Fruit fly (Drosophila melanogaster) whole organism, embryonic: ENCODE results near the gene CG6254.

ENCODE experiments used
- ATbp ChIP-seq: fragments of 200-800 bp; sonication (Bioruptor generic); optimal IDR thresholded peaks from 2 replicates; lab custom pipeline; 2017; ENCODE audit warnings: missing biosample characterization, mild to moderate bottlenecking, missing genetic modification characterization, missing genetic modification reagents
- CG13624 ChIP-seq: fragments of 200-800 bp; sonication (Bioruptor generic); optimal IDR thresholded peaks from 2 replicates; lab custom pipeline; 2016; ENCODE audit warnings: missing biosample characterization, missing genetic modification characterization
- CG17328 ChIP-seq: fragments of 200-800 bp; sonication (Bioruptor generic); IDR thresholded peaks from 2 replicates; pipeline ENCODE4 v1.3.6; 2022; ENCODE audit warnings: missing biosample characterization, missing genetic modification characterization
- CG17359 ChIP-seq: fragments of 200-800 bp; sonication (Bioruptor generic); optimal IDR thresholded peaks from 3 replicates; lab custom pipeline; 2018; ENCODE audit warnings: missing biosample characterization, mild to moderate bottlenecking, missing genetic modification characterization, moderate library complexity
- CG18476 ChIP-seq: fragments of 200-800 bp; sonication (Bioruptor generic); optimal IDR thresholded peaks from 2 replicates; lab custom pipeline; 2016; ENCODE audit warnings: missing biosample characterization, mild to moderate bottlenecking, missing genetic modification characterization
- CG31224 ChIP-seq: fragments of 200-800 bp; sonication (Bioruptor generic); IDR thresholded peaks from 2 replicates; pipeline ENCODE4 v1.3.6; 2022; ENCODE audit warnings: missing biosample characterization, missing genetic modification characterization
- CG3163 ChIP-seq: fragments of 200-800 bp; sonication (Bioruptor generic); optimal IDR thresholded peaks from 3 replicates; lab custom pipeline; 2016; ENCODE audit warnings: missing biosample characterization, missing genetic modification characterization
- CG5180 ChIP-seq: fragments of 200-800 bp; sonication (Bioruptor generic); optimal IDR thresholded peaks from 3 replicates; lab custom pipeline; 2017; ENCODE audit warnings: missing biosample characterization, missing genetic modification characterization, mild to moderate bottlenecking, moderate library complexity, missing genetic modification reagents
- CG6654 ChIP-seq: fragments of 200-800 bp; sonication (Bioruptor generic); optimal IDR thresholded peaks from 2 replicates; lab custom pipeline; 2017; ENCODE audit warnings: missing biosample characterization, mild to moderate bottlenecking, missing genetic modification characterization
- CG6765 ChIP-seq: fragments of 200-800 bp; sonication (Bioruptor generic); optimal IDR thresholded peaks from 3 replicates; lab custom pipeline; 2017; ENCODE audit warnings: missing biosample characterization, mild to moderate bottlenecking, missing genetic modification characterization
- CG7372 ChIP-seq: fragments of 200-800 bp; sonication (Bioruptor generic); IDR thresholded peaks from 2 replicates; pipeline ENCODE4 v1.3.6; 2022; ENCODE audit warnings: missing biosample characterization, missing genetic modification characterization
- CG7745 ChIP-seq: fragments of 200-800 bp; sonication (Bioruptor generic); optimal IDR thresholded peaks from 2 replicates; lab custom pipeline; 2018; ENCODE audit warnings: missing biosample characterization, mild to moderate bottlenecking, missing genetic modification characterization, moderate library complexity
- CG7786 ChIP-seq: fragments of 200-800 bp; sonication (Bioruptor generic); optimal IDR thresholded peaks from 2 replicates; lab custom pipeline; 2016; ENCODE audit warnings: missing biosample characterization, missing genetic modification characterization
- CG7963 ChIP-seq: fragments of 200-800 bp; sonication (Bioruptor generic); IDR thresholded peaks from 3 replicates; pipeline ENCODE4 v1.3.6; 2022; ENCODE audit warnings: missing biosample characterization, missing genetic modification characterization; ENCODE audit not compliant: partially characterized antibody
- CG9727 ChIP-seq: fragments of 200-800 bp; sonication (Bioruptor generic); optimal IDR thresholded peaks from 3 replicates; lab custom pipeline; 2017; ENCODE audit warnings: missing biosample characterization, mild to moderate bottlenecking, missing genetic modification characterization
- CTCF ChIP-seq: fragments of 200-800 bp; sonication (Bioruptor generic); optimal IDR thresholded peaks from 2 replicates; lab custom pipeline; 2017; ENCODE audit warnings: missing biosample characterization, mild to moderate bottlenecking, missing genetic modification characterization, moderate library complexity
- Dp ChIP-seq: fragments of 200-800 bp; sonication (Bioruptor generic); optimal IDR thresholded peaks from 2 replicates; lab custom pipeline; 2018; ENCODE audit warnings: missing biosample characterization, mild to moderate bottlenecking, missing genetic modification characterization, moderate library complexity
- Elba2 ChIP-seq: fragments of 200-800 bp; sonication (Bioruptor generic); optimal IDR thresholded peaks from 3 replicates; lab custom pipeline; 2016; ENCODE audit warnings: missing biosample characterization, missing genetic modification characterization
- Hand ChIP-seq: fragments of 200-800 bp; sonication (Bioruptor generic); optimal IDR thresholded peaks from 2 replicates; lab custom pipeline; 2017; ENCODE audit warnings: mild to moderate bottlenecking, missing biosample characterization, missing genetic modification reagents, missing genetic modification characterization
- Mes4 ChIP-seq: fragments of 200-800 bp; sonication (Bioruptor generic); optimal IDR thresholded peaks from 2 replicates; lab custom pipeline; 2016; ENCODE audit warnings: missing biosample characterization, missing genetic modification characterization
- Pdp1 ChIP-seq, 2 experiments: fragments of 200-800 bp; sonication (Bioruptor generic); optimal IDR thresholded peaks; 3 replicates each; lab custom pipeline; 2016; ENCODE audit warnings: missing biosample characterization in 2 of 2, missing genetic modification characterization in 2 of 2, mild to moderate bottlenecking in 1 of 2, moderate library complexity in 1 of 2
- Six4 ChIP-seq: fragments of 200-800 bp; sonication (Bioruptor generic); optimal IDR thresholded peaks from 2 replicates; lab custom pipeline; 2016; ENCODE audit warnings: missing biosample characterization, missing genetic modification characterization
- bcd ChIP-seq: fragments of 200-800 bp; sonication (Bioruptor generic); optimal IDR thresholded peaks from 2 replicates; lab custom pipeline; 2017; ENCODE audit warnings: missing biosample characterization, mild to moderate bottlenecking, missing genetic modification characterization
- caup ChIP-seq: fragments of 200-800 bp; sonication (Bioruptor generic); optimal IDR thresholded peaks from 3 replicates; lab custom pipeline; 2017; ENCODE audit warnings: missing biosample characterization, mild to moderate bottlenecking, missing genetic modification characterization, moderate library complexity; ENCODE audit not compliant: severe bottlenecking
- corto ChIP-seq: fragments of 200-800 bp; sonication (Bioruptor generic); optimal IDR thresholded peaks from 2 replicates; lab custom pipeline; 2016; ENCODE audit warnings: missing biosample characterization, mild to moderate bottlenecking, missing genetic modification characterization, moderate library complexity
- disco-r ChIP-seq: fragments of 200-800 bp; sonication (Bioruptor generic); optimal IDR thresholded peaks from 2 replicates; lab custom pipeline; 2016; ENCODE audit warnings: missing biosample characterization, missing genetic modification characterization
- dmrt99B ChIP-seq: fragments of 200-800 bp; sonication (Bioruptor generic); optimal IDR thresholded peaks from 2 replicates; lab custom pipeline; 2018; ENCODE audit warnings: missing biosample characterization, mild to moderate bottlenecking, missing genetic modification characterization, moderate library complexity
- eve ChIP-seq, 2 experiments: fragments of >200 bp; optimal IDR thresholded peaks; 2 replicates each; lab custom pipeline; 2017; ENCODE audit warnings: missing biosample characterization in 2 of 2, missing genetic modification characterization in 2 of 2
- fd3F ChIP-seq: fragments of 200-800 bp; sonication (Bioruptor generic); optimal IDR thresholded peaks from 2 replicates; lab custom pipeline; 2018; ENCODE audit warnings: missing biosample characterization, mild to moderate bottlenecking, missing genetic modification characterization, moderate library complexity
- ftz-f1 ChIP-seq: fragments of 200-800 bp; sonication (Bioruptor generic); optimal IDR thresholded peaks from 2 replicates; lab custom pipeline; 2016; ENCODE audit warnings: missing biosample characterization, missing genetic modification characterization
- gt ChIP-seq: fragments of 200-800 bp; sonication (Bioruptor generic); IDR thresholded peaks from 2 replicates; pipeline ENCODE4 v1.3.6; 2022; ENCODE audit warnings: missing biosample characterization, missing genetic modification characterization
- lmd ChIP-seq: fragments of 200-800 bp; sonication (Bioruptor generic); IDR thresholded peaks from 2 replicates; pipeline ENCODE4 v1.3.6; 2022; ENCODE audit warnings: missing biosample characterization, missing genetic modification characterization
- maf-S ChIP-seq: fragments of 200-800 bp; sonication (Bioruptor generic); optimal IDR thresholded peaks from 2 replicates; lab custom pipeline; 2016; ENCODE audit warnings: missing biosample characterization, missing genetic modification characterization
- mld ChIP-seq: fragments of 200-800 bp; sonication (Bioruptor generic); IDR thresholded peaks from 3 replicates; pipeline ENCODE4 v1.3.6; 2022; ENCODE audit warnings: missing biosample characterization, missing genetic modification characterization; ENCODE audit not compliant: partially characterized antibody
- nmo ChIP-seq: fragments of 200-800 bp; sonication (Bioruptor generic); optimal IDR thresholded peaks from 2 replicates; lab custom pipeline; 2018; ENCODE audit warnings: missing biosample characterization, mild to moderate bottlenecking, missing genetic modification characterization, moderate library complexity
- onecut ChIP-seq: fragments of 200-800 bp; sonication (Bioruptor generic); IDR thresholded peaks from 2 replicates; pipeline ENCODE4 v1.3.6; 2022; ENCODE audit warnings: missing biosample characterization, missing genetic modification characterization
- pan ChIP-seq, 4 experiments: fragments of >200 bp in 3 of 4; fragments of 200-800 bp in 1 of 4; sonication (Bioruptor generic) in 1 of 4; optimal IDR thresholded peaks in 3 of 4; IDR thresholded peaks in 1 of 4; 2 replicates each; pipeline versions ENCODE4 v1.3.6 to Lab custom; 2017 to 2022; ENCODE audit warnings: missing biosample characterization in 2 of 4, missing genetic modification characterization in 2 of 4, mixed read lengths in 1 of 4
- pb ChIP-seq: fragments of 200-800 bp; sonication (Bioruptor generic); optimal IDR thresholded peaks from 3 replicates; lab custom pipeline; 2016; ENCODE audit warnings: missing biosample characterization, missing genetic modification characterization
- pfk ChIP-seq: fragments of 200-800 bp; sonication (Bioruptor generic); optimal IDR thresholded peaks from 2 replicates; lab custom pipeline; 2018; ENCODE audit warnings: missing biosample characterization, mild to moderate bottlenecking, missing genetic modification characterization, moderate library complexity
- phol ChIP-seq: fragments of 200-800 bp; sonication (Bioruptor generic); optimal IDR thresholded peaks from 3 replicates; lab custom pipeline; 2018; ENCODE audit warnings: missing biosample characterization, mild to moderate bottlenecking, missing genetic modification characterization, moderate library complexity
- ranshi ChIP-seq: fragments of 200-800 bp; sonication (Bioruptor generic); IDR thresholded peaks from 2 replicates; pipeline ENCODE4 v1.3.6; 2022; ENCODE audit warnings: missing biosample characterization, missing genetic modification characterization
- row ChIP-seq: fragments of 200-800 bp; sonication (Bioruptor generic); IDR thresholded peaks from 3 replicates; pipeline ENCODE4 v1.3.6; 2022; ENCODE audit warnings: missing biosample characterization, missing genetic modification characterization
- tap ChIP-seq: fragments of 200-800 bp; optimal IDR thresholded peaks from 3 replicates; lab custom pipeline; 2019; ENCODE audit warnings: missing biosample characterization, mild to moderate bottlenecking, missing genetic modification characterization, moderate library complexity
- tgo ChIP-seq: fragments of 200-800 bp; sonication (Bioruptor generic); IDR thresholded peaks from 3 replicates; pipeline ENCODE4 v1.3.6; 2022; ENCODE audit warnings: missing biosample characterization, missing genetic modification characterization
- trh ChIP-seq: fragments of 200-800 bp; sonication (Bioruptor generic); optimal IDR thresholded peaks from 2 replicates; lab custom pipeline; 2016; ENCODE audit warnings: missing biosample characterization, missing genetic modification characterization
- tx ChIP-seq: fragments of 200-800 bp; sonication (Bioruptor generic); optimal IDR thresholded peaks from 2 replicates; lab custom pipeline; 2016; ENCODE audit warnings: missing biosample characterization, missing genetic modification characterization
- unpg ChIP-seq: fragments of 200-800 bp; sonication (Bioruptor generic); optimal IDR thresholded peaks from 3 replicates; lab custom pipeline; 2018; ENCODE audit warnings: missing biosample characterization, mild to moderate bottlenecking, missing genetic modification characterization, moderate library complexity
- usp ChIP-seq: fragments of >200 bp; optimal IDR thresholded peaks from 2 replicates; lab custom pipeline; 2017; ENCODE audit warnings: missing biosample characterization, missing genetic modification characterization
- wek ChIP-seq: fragments of 200-800 bp; sonication (Bioruptor generic); optimal IDR thresholded peaks from 3 replicates; lab custom pipeline; 2018; ENCODE audit warnings: missing biosample characterization, mild to moderate bottlenecking, missing genetic modification characterization, moderate library complexity
- wor ChIP-seq: fragments of 200-800 bp; sonication (Bioruptor generic); IDR thresholded peaks from 2 replicates; pipeline ENCODE4 v1.3.6; 2022; ENCODE audit warnings: missing biosample characterization, missing genetic modification characterization
- z ChIP-seq: fragments of 200-800 bp; sonication (Bioruptor generic); IDR thresholded peaks from 3 replicates; pipeline ENCODE4 v1.3.6; 2022; ENCODE audit warnings: missing biosample characterization, missing genetic modification characterization

The CG6254 gene

DNA sequence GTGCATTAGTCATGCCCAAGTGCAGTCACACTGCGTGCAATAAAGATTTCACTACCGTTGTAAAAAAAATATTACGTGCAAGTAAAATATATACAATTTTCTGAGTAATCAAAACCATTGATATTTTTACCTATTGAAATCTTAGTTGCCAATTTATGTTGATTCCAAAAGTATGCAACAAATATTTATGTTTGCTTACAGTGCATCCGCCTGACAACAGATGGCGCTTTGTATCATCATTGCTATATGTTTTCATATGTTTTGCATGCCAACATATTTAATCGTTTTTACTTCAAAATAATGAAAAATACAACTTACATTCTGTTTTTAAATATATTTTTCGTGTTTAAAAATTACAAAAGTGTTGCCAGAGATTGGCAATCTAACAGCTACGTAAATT, 42.4 kb upstream of the CG6254 start (continued):
- TF ChIP-seq mld (GFP tag; lab: Robert Waterston, UW) (no peak), ATbp (GFP tag; lab: Kevin White, UChicago) (peak; percentile 30), Six4 (no peak), CG7786 (GFP tag; lab: Kevin White, UChicago) (no peak), usp (no peak), lmd (GFP tag; lab: Robert Waterston, UW) (no peak; the same call in 1 of the 2 replicates), maf-S (GFP tag; lab: Kevin White, UChicago) (no peak), Elba2 (GFP tag; lab: Kevin White, UChicago) (no peak), Mes4 (peak; percentile 46), fd3F (GFP tag; lab: Kevin White, UChicago) (no peak), wor (GFP tag; lab: Robert Waterston, UW) (no peak), tx (no peak), ftz-f1 (GFP tag; lab: Kevin White, UChicago) (no peak), caup (GFP tag; lab: Kevin White, UChicago) (peak; percentile 33), CG17359 (peak; percentile 32), gt (GFP tag; lab: Robert Waterston, UW) (no peak), tap (tag; lab: Kevin White, UChicago) (no peak), ranshi (GFP tag; lab: Robert Waterston, UW) (no peak), onecut (0 out of 2 replicates have a peak, but pooled peaks have one; percentile 17), CG13624 (peak; percentile 24), CG18476 (GFP tag; lab: Kevin White, UChicago) (no peak), row (GFP tag; lab: Robert Waterston, UW) (no peak), pfk (GFP tag; lab: Kevin White, UChicago) (no peak), CTCF (GFP tag; lab: Kevin White, UChicago) (peak; percentile 95), CG6654 (GFP tag; lab: Kevin White, UChicago) (no peak), Dp (GFP tag; lab: Kevin White, UChicago) (no peak), tgo (GFP tag; lab: Robert Waterston, UW) (no peak), CG5180 (GFP tag; lab: Kevin White, UChicago) (peak; percentile 21), CG17328 (peak; percentile 38; the same call in 1 of the 2 replicates), CG6765 (GFP tag; lab: Kevin White, UChicago) (no peak), CG7745 (tag; lab: Kevin White, UChicago) (no peak), wek (GFP tag; lab: Kevin White, UChicago) (no peak), pan (optimal IDR thresholded peaks at IDR 0.05; lab: Kevin White, UChicago) (no peak), pan (GFP tag; optimal IDR thresholded peaks at IDR 0.05 in 1 of 2, IDR thresholded peaks at IDR 0.05 in 1 of 2) (peak in 1 of 2 experiments; percentile 32), unpg (GFP tag; lab: Kevin White, UChicago) (peak; percentile 56), eve (GFP tag; optimal IDR thresholded peaks at IDR 0.05; lab: Kevin White, UChicago) (peak in 1 of 2 experiments; percentile 55), nmo (GFP tag; lab: Kevin White, UChicago) (peak; percentile 17), z (GFP tag; lab: Robert Waterston, UW) (no peak), phol (tag; lab: Kevin White, UChicago) (peak; percentile 43), disco-r (GFP tag; lab: Kevin White, UChicago) (no peak), trh (no peak), CG9727 (GFP tag; lab: Kevin White, UChicago) (peak; percentile 39), CG7963 (GFP tag; lab: Robert Waterston, UW) (no peak), CG31224 (GFP tag; lab: Robert Waterston, UW) (no peak), dmrt99B (no peak), bcd (GFP tag; lab: Kevin White, UChicago) (peak; percentile 28), Pdp1 (GFP tag; optimal IDR thresholded peaks at IDR 0.05; lab: Kevin White, UChicago) (peak in 1 of 2 experiments; percentile 34), CG3163 (GFP tag; lab: Kevin White, UChicago) (no peak), Hand (GFP tag; lab: Kevin White, UChicago) (no peak), CG7372 (GFP tag; lab: Robert Waterston, UW) (0 out of 2 replicates have a peak, but pooled peaks have one; percentile 12), pb (GFP tag; lab: Kevin White, UChicago) (peak; percentile 26), corto (GFP tag; lab: Kevin White, UChicago) (no peak)
